Fruit fly (Drosophila melanogaster) whole organism, embryonic: ENCODE results near the gene htl.

Source experiments
- CG11560 ChIP-seq: fragments of 200-800 bp; sonication (Bioruptor generic); IDR thresholded peaks from 3 replicates; pipeline ENCODE4 v1.3.6; 2022; ENCODE audit warnings: missing biosample characterization, missing genetic modification characterization
- CG1529 ChIP-seq: fragments of 200-800 bp; sonication (Bioruptor generic); optimal IDR thresholded peaks from 3 replicates; lab custom pipeline; 2018; ENCODE audit warnings: missing biosample characterization, missing genetic modification characterization
- Dek ChIP-seq: fragments of 200-800 bp; sonication (Bioruptor generic); optimal IDR thresholded peaks from 3 replicates; lab custom pipeline; 2019; ENCODE audit warnings: missing biosample characterization, mild to moderate bottlenecking, missing genetic modification characterization, moderate library complexity
- Hey ChIP-seq: fragments of 200-800 bp; sonication (Bioruptor generic); optimal IDR thresholded peaks from 3 replicates; lab custom pipeline; 2018; ENCODE audit warnings: missing biosample characterization, mild to moderate bottlenecking, missing genetic modification characterization
- Tbp ChIP-seq: fragments of >200 bp; optimal IDR thresholded peaks from 2 replicates; lab custom pipeline; 2018; ENCODE audit warnings: missing biosample characterization, missing genetic modification characterization
- ab ChIP-seq: fragments of 200-800 bp; sonication (Bioruptor generic); optimal IDR thresholded peaks from 2 replicates; lab custom pipeline; 2016; ENCODE audit warnings: missing biosample characterization, missing genetic modification characterization
- bigmax ChIP-seq: fragments of 200-800 bp; sonication (Bioruptor generic); optimal IDR thresholded peaks from 2 replicates; lab custom pipeline; 2018; ENCODE audit warnings: missing biosample characterization, mild to moderate bottlenecking, missing genetic modification characterization
- klu ChIP-seq: fragments of 200-800 bp; sonication (Bioruptor generic); IDR thresholded peaks from 2 replicates; pipeline ENCODE4 v1.3.6; 2022; ENCODE audit warnings: missing biosample characterization, missing genetic modification characterization
- phol ChIP-seq: fragments of 200-800 bp; sonication (Bioruptor generic); optimal IDR thresholded peaks from 3 replicates; lab custom pipeline; 2018; ENCODE audit warnings: missing biosample characterization, mild to moderate bottlenecking, missing genetic modification characterization, moderate library complexity
- unc-4 ChIP-seq: fragments of 200-800 bp; sonication (Bioruptor generic); IDR thresholded peaks from 2 replicates; pipeline ENCODE4 v1.3.6; 2022; ENCODE audit warnings: missing biosample characterization, missing genetic modification characterization; ENCODE audit not compliant: partially characterized antibody

dm6 chr3R:18049272-18050015, 3.3 kb downstream of the htl start:
- TF ChIP-seq phol (tag; lab: Kevin White, UChicago), result peak; percentile 86
- no peak for TF ChIP-seq bigmax (GFP tag; lab: Kevin White, UChicago)
- TF ChIP-seq ab (GFP tag; lab: Kevin White, UChicago), result no peak
- no peak for TF ChIP-seq unc-4
- TF ChIP-seq Tbp (GFP tag; lab: Kevin White, UChicago), result no peak
- peak; percentile 67 for TF ChIP-seq CG1529 (GFP tag; lab: Kevin White, UChicago)
- TF ChIP-seq Dek (tag; lab: Kevin White, UChicago), result peak; percentile 17
- TF ChIP-seq Hey, result no peak
- TF ChIP-seq klu (GFP tag; lab: Robert Waterston, UW), result peak; percentile 26; the same call in 1 of the 2 replicates
- 0 out of 3 replicates have a peak, but pooled peaks have one; percentile 32 for TF ChIP-seq CG11560 (tag; lab: Robert Waterston, UW)
